Worm (Caenorhabditis elegans) whole organism, dauer: Measurements from ENCODE around the gene T09A5.4.

Source experiments
- unc-62 ChIP-seq: sonication (generic microtip); optimal IDR thresholded peaks from 2 replicates; lab custom pipeline; 2017; ENCODE audit warnings: missing biosample characterization, missing genetic modification reagents, missing genetic modification characterization

Gene T09A5.4

ce11 chrII:7845571-7846236 is at the start of gene T09A5.4:
Gene T09A5.4 (plus strand): TSS chrII:7846186.
- no peak for TF ChIP-seq unc-62 (GFP tag; lab: Kevin White, UChicago)

- TF ChIP-seq unc-62 (GFP tag; lab: Kevin White, UChicago) = no peak
These were observed 44.7 kb upstream of the T09A5.4 start for ce11 chrII:7801255-7801654.

ce11 chrII:7801899-7802298 is 44.1 kb upstream of the T09A5.4 start:
- no peak for TF ChIP-seq unc-62 (GFP tag; lab: Kevin White, UChicago)

ce11 chrII:7803174-7803573 is 42.8 kb upstream of the T09A5.4 start:
- no peak for TF ChIP-seq unc-62 (GFP tag; lab: Kevin White, UChicago)

- TF ChIP-seq unc-62 (GFP tag; lab: Kevin White, UChicago) = no peak
These were observed 39.9 kb upstream of the T09A5.4 start for ce11 chrII:7806054-7806453.

- TF ChIP-seq unc-62 (GFP tag; lab: Kevin White, UChicago) = no peak
These were observed 39.1 kb upstream of the T09A5.4 start for ce11 chrII:7806872-7807271.

ce11 chrII:7808153-7808552 is 37.8 kb upstream of the T09A5.4 start:
- TF ChIP-seq unc-62 (GFP tag; lab: Kevin White, UChicago) = no peak

- no peak for TF ChIP-seq unc-62 (GFP tag; lab: Kevin White, UChicago)
These were observed 37.0 kb upstream of the T09A5.4 start for ce11 chrII:7808950-7809349.

ce11 chrII:7809358-7809914 is 36.5 kb upstream of the T09A5.4 start:
- TF ChIP-seq unc-62 (GFP tag; lab: Kevin White, UChicago) = no peak

ce11 chrII:7810162-7810868 is 35.7 kb upstream of the T09A5.4 start:
- TF ChIP-seq unc-62 (GFP tag; lab: Kevin White, UChicago) = no peak

ce11 chrII:7810869-7811543 is 35.0 kb upstream of the T09A5.4 start, which contains the start of gene cki-1:
Gene cki-1 (plus strand): TSS chrII:7811240.
- TF ChIP-seq unc-62 (GFP tag; lab: Kevin White, UChicago) = no peak

ce11 chrII:7812332-7812731 is 33.7 kb upstream of the T09A5.4 start:
- no peak for TF ChIP-seq unc-62 (GFP tag; lab: Kevin White, UChicago)

ce11 chrII:7813237-7813636 is 32.7 kb upstream of the T09A5.4 start:
- TF ChIP-seq unc-62 (GFP tag; lab: Kevin White, UChicago) = no peak

ce11 chrII:7813645-7814044 is 32.3 kb upstream of the T09A5.4 start:
- no peak for TF ChIP-seq unc-62 (GFP tag; lab: Kevin White, UChicago)

ce11 chrII:7814215-7814614 is 31.8 kb upstream of the T09A5.4 start:
- no peak for TF ChIP-seq unc-62 (GFP tag; lab: Kevin White, UChicago)

- no peak for TF ChIP-seq unc-62 (GFP tag; lab: Kevin White, UChicago)
These were observed 31.1 kb upstream of the T09A5.4 start for ce11 chrII:7814915-7815314.
